Fruit fly (Drosophila melanogaster) whole organism, prepupa: ENCODE measurements around the gene lush.
A peak's percentile ranks its signal among the peaks of the same experiment; 100 is the strongest.

Experiments
- CG15336 ChIP-seq: fragments of 200-800 bp; sonication (Bioruptor generic); IDR thresholded peaks from 2 replicates; pipeline ENCODE4 v1.3.6; 2022; ENCODE audit warnings: missing biosample characterization, missing genetic modification characterization
- CG3032 ChIP-seq: fragments of 200-800 bp; optimal IDR thresholded peaks from 2 replicates; lab custom pipeline; 2019; ENCODE audit warnings: missing biosample characterization, mild to moderate bottlenecking, missing genetic modification characterization, moderate library complexity
- CG4318 ChIP-seq: fragments of 200-800 bp; sonication (Bioruptor generic); optimal IDR thresholded peaks from 3 replicates; lab custom pipeline; 2017; ENCODE audit warnings: missing biosample characterization, mild to moderate bottlenecking, missing genetic modification characterization
- CG6792 ChIP-seq: fragments of 200-800 bp; sonication (Bioruptor generic); optimal IDR thresholded peaks from 3 replicates; lab custom pipeline; 2016; ENCODE audit warnings: missing biosample characterization, missing genetic modification characterization
- CG7368 ChIP-seq: fragments of 200-800 bp; sonication (Bioruptor generic); optimal IDR thresholded peaks from 3 replicates; lab custom pipeline; 2016; ENCODE audit warnings: missing biosample characterization, missing genetic modification characterization
- Hr39 ChIP-seq: fragments of 200-800 bp; sonication (Bioruptor generic); optimal IDR thresholded peaks from 2 replicates; lab custom pipeline; 2016; ENCODE audit warnings: missing biosample characterization, missing genetic modification characterization
- Met ChIP-seq: fragments of 200-800 bp; sonication (Bioruptor generic); optimal IDR thresholded peaks from 3 replicates; lab custom pipeline; 2016; ENCODE audit warnings: missing biosample characterization, missing genetic modification characterization
- esn ChIP-seq: fragments of 200-800 bp; sonication (Bioruptor generic); optimal IDR thresholded peaks from 2 replicates; lab custom pipeline; 2016; ENCODE audit warnings: missing biosample characterization, mild to moderate bottlenecking, missing genetic modification characterization, moderate library complexity
- lz ChIP-seq: fragments of 200-800 bp; sonication (Bioruptor generic); optimal IDR thresholded peaks from 3 replicates; lab custom pipeline; 2016; ENCODE audit warnings: missing biosample characterization, missing genetic modification characterization
- pdm3 ChIP-seq: fragments of 200-800 bp; sonication (Bioruptor generic); optimal IDR thresholded peaks from 3 replicates; lab custom pipeline; 2016; ENCODE audit warnings: missing biosample characterization, missing genetic modification characterization

DNA sequence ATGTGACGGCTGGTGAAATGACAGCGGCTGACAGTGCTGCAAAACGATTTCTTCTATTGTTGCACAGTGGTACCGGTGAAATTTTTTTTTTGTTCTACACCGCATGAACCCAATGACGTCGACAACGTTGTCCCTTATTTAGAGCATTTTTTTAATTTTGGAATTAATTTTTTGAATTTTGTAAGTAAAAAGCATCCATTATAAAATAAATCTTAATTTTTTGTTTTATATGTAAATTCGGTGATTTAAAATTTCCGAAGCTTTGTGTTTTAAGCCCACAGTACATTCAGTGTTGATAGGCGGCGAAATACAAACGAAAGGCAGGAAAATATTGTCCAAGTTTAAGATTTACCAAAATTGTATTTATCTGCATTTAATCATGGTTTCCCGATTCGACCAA, 6.3 kb upstream of the lush start, which contains the start of the genes Lon and PIG-F:
- TF ChIP-seq CG6792 (GFP tag; lab: Kevin White, UChicago) (peak; percentile 99), CG3032 (tag; lab: Kevin White, UChicago) (peak; percentile 99), Hr39 (GFP tag; lab: Kevin White, UChicago) (peak; percentile 99), Met (GFP tag; lab: Kevin White, UChicago) (peak; percentile 99), esn (GFP tag; lab: Kevin White, UChicago) (peak; percentile 99), pdm3 (GFP tag; lab: Kevin White, UChicago) (peak; percentile 99), CG15336 (GFP tag; lab: Robert Waterston, UW) (peak; percentile 98), lz (GFP tag; lab: Kevin White, UChicago) (peak; percentile 99), CG7368 (GFP tag; lab: Kevin White, UChicago) (peak; percentile 98), CG4318 (GFP tag; lab: Kevin White, UChicago) (peak; percentile 99)
